Worm (Caenorhabditis elegans): ENCODE data around the gene fbxb-78.

The fbxb-78 gene

ce11 chrIV:4749728-4750278 lies 12.4 kb downstream of the fbxb-78 start, which contains the start of the genes rpl-20 and Y17G9B.5 (continued):
- TF ChIP-seq elt-4 (tag; optimal IDR thresholded peaks at IDR 0.05) (no peak), hlh-13 (GFP tag; optimal IDR thresholded peaks at IDR 0.05) (peak; percentile 62), madf-2 (tag; optimal IDR thresholded peaks at IDR 0.05) (peak; percentile 88), pqm-1 (tag; optimal IDR thresholded peaks at IDR 0.05) (peak; percentile 81), pat-9 (tag; optimal IDR thresholded peaks at IDR 0.05) (peak; percentile 82), lim-6 (tag; optimal IDR thresholded peaks at IDR 0.05) (peak; percentile 11), ceh-45 (GFP tag; IDR thresholded peaks at IDR 0.05) (peak; percentile 45; the same call in 1 of the 2 replicates), pax-1 (tag; optimal IDR thresholded peaks at IDR 0.05) (peak; percentile 85), dve-1 (tag; optimal IDR thresholded peaks at IDR 0.05) (peak; percentile 94), npax-4 (tag; optimal IDR thresholded peaks at IDR 0.05) (no peak), hlh-30 (tag; optimal IDR thresholded peaks at IDR 0.05; ENCODE audit: insufficient read depth) (peak; percentile 75), syd-9 (tag; optimal IDR thresholded peaks at IDR 0.05) (peak; percentile 71), K02D7.2 (tag; optimal IDR thresholded peaks at IDR 0.05) (peak; percentile 72), pha-4 (tag; optimal IDR thresholded peaks at IDR 0.05) (no peak), ets-4 (tag; optimal IDR thresholded peaks at IDR 0.05) (peak; percentile 93), nfya-1 (tag; optimal IDR thresholded peaks at IDR 0.05) (peak; percentile 99), unc-55 (GFP tag; optimal IDR thresholded peaks at IDR 0.05) (peak; percentile 76), ceh-31 (tag; optimal IDR thresholded peaks at IDR 0.05) (peak; percentile 93), odd-2 (tag; optimal IDR thresholded peaks at IDR 0.05) (no peak), ceh-18 (tag; optimal IDR thresholded peaks at IDR 0.05) (peak; percentile 97), pag-3 (tag; optimal IDR thresholded peaks at IDR 0.05; ENCODE audit: borderline replicate concordance) (peak; percentile 35), nhr-232 (tag; optimal IDR thresholded peaks at IDR 0.05) (no peak), ttx-3 (tag; optimal IDR thresholded peaks at IDR 0.05) (peak; percentile 80), C38D4.7 (GFP tag; optimal IDR thresholded peaks at IDR 0.05) (peak; percentile 49), hlh-8 (tag; optimal IDR thresholded peaks at IDR 0.05) (peak; percentile 72), pros-1 (tag; optimal IDR thresholded peaks at IDR 0.05) (peak; percentile 86), ceh-30 (tag; optimal IDR thresholded peaks at IDR 0.05) (peak; percentile 99), sox-4 (tag; optimal IDR thresholded peaks at IDR 0.05) (peak; percentile 58), ceh-22 (tag; optimal IDR thresholded peaks at IDR 0.05) (peak; percentile 29), ceh-48 (tag; optimal IDR thresholded peaks at IDR 0.05) (peak; percentile 77), pha-2 (tag; optimal IDR thresholded peaks at IDR 0.05) (peak; percentile 79), tbx-7 (tag; optimal IDR thresholded peaks at IDR 0.05) (peak; percentile 61), che-1 (tag; optimal IDR thresholded peaks at IDR 0.05) (peak; percentile 49), C08G9.2 (tag; optimal IDR thresholded peaks at IDR 0.05) (peak; percentile 70), ama-1 (optimal IDR thresholded peaks at IDR 0.05) (no peak), zip-5 (tag; optimal IDR thresholded peaks at IDR 0.05) (peak; percentile 48), rnt-1 (tag; optimal IDR thresholded peaks at IDR 0.05) (peak; percentile 97), hlh-15 (tag; optimal IDR thresholded peaks at IDR 0.05) (peak; percentile 51), hlh-6 (tag; optimal IDR thresholded peaks at IDR 0.05) (no peak), ahr-1 (tag; optimal IDR thresholded peaks at IDR 0.05) (peak; percentile 68)

- TF ChIP-seq pag-3 (tag; optimal IDR thresholded peaks at IDR 0.05; ENCODE audit: borderline replicate concordance) (no peak), nhr-232 (tag; optimal IDR thresholded peaks at IDR 0.05) (no peak), ama-1 (optimal IDR thresholded peaks at IDR 0.05) (no peak), Y22D7AL.16 (tag; optimal IDR thresholded peaks at IDR 0.05) (no peak), rnt-1 (tag; optimal IDR thresholded peaks at IDR 0.05) (no peak)
Measured at ce11 chrIV:4751814-4752213, 14.5 kb downstream of the fbxb-78 start, which contains the start of gene Y17G9B.4. Y17G9B.4 (plus strand) TSS chrIV:4752119.

All from whole organism, late embryonic.